Worm (Caenorhabditis elegans) whole organism, late embryonic: ENCODE results near the gene C50E3.9.

Experiments
- C08G9.2 ChIP-seq: sonication (generic microtip); optimal IDR thresholded peaks from 2 replicates; lab custom pipeline; 2016; ENCODE audit warnings: mild to moderate bottlenecking, missing genetic modification characterization, moderate library complexity, missing compliant biosample characterization
- K09A11.1 ChIP-seq: sonication (generic microtip); optimal IDR thresholded peaks from 2 replicates; lab custom pipeline; 2017; ENCODE audit warnings: antibody characterized with exemption, mild to moderate bottlenecking, missing genetic modification characterization, missing compliant biosample characterization; ENCODE audit not compliant: insufficient read depth
- ama-1 ChIP-seq: fragments of 150-350 bp; optimal IDR thresholded peaks from 2 replicates; lab custom pipeline; 2014
- ceh-2 ChIP-seq: sonication (generic microtip); optimal IDR thresholded peaks from 2 replicates; lab custom pipeline; 2016; ENCODE audit warnings: missing genotype, missing genetic modification characterization, missing compliant biosample characterization
- ceh-30 ChIP-seq: fragments of 150-350 bp; optimal IDR thresholded peaks from 2 replicates; lab custom pipeline; 2014; ENCODE audit warnings: missing biosample characterization, missing genetic modification characterization
- ceh-34 ChIP-seq: sonication (generic microtip); optimal IDR thresholded peaks from 2 replicates; lab custom pipeline; 2016; ENCODE audit warnings: mild to moderate bottlenecking, missing genetic modification characterization, missing compliant biosample characterization
- elt-2 ChIP-seq: sonication (generic microtip); optimal IDR thresholded peaks from 2 replicates; lab custom pipeline; 2016; ENCODE audit warnings: missing genetic modification reagents, missing genetic modification characterization, missing compliant biosample characterization
- fkh-6 ChIP-seq: sonication (generic microtip); optimal IDR thresholded peaks from 2 replicates; lab custom pipeline; 2016; ENCODE audit warnings: missing genetic modification characterization, missing compliant biosample characterization
- madf-2 ChIP-seq: sonication (generic microtip); optimal IDR thresholded peaks from 2 replicates; lab custom pipeline; 2017; ENCODE audit warnings: missing genetic modification characterization, missing compliant biosample characterization
- pqm-1 ChIP-seq: sonication (generic microtip); optimal IDR thresholded peaks from 2 replicates; lab custom pipeline; 2016; ENCODE audit warnings: missing genetic modification characterization, missing compliant biosample characterization
- pros-1 ChIP-seq: fragments of 150-350 bp; optimal IDR thresholded peaks from 2 replicates; lab custom pipeline; 2014; ENCODE audit warnings: missing biosample characterization, missing genetic modification reagents, missing genetic modification characterization
- sox-4 ChIP-seq: sonication (generic microtip); optimal IDR thresholded peaks from 2 replicates; lab custom pipeline; 2017; ENCODE audit warnings: mild to moderate bottlenecking, missing genetic modification characterization, inconsistent platforms, missing compliant biosample characterization
- tbx-2 ChIP-seq: sonication (generic microtip); optimal IDR thresholded peaks from 2 replicates; lab custom pipeline; 2016; ENCODE audit warnings: missing genetic modification characterization, missing compliant biosample characterization
- tbx-7 ChIP-seq: sonication (generic microtip); optimal IDR thresholded peaks from 2 replicates; lab custom pipeline; 2016; ENCODE audit warnings: missing genotype, missing genetic modification characterization, missing compliant biosample characterization

DNA sequence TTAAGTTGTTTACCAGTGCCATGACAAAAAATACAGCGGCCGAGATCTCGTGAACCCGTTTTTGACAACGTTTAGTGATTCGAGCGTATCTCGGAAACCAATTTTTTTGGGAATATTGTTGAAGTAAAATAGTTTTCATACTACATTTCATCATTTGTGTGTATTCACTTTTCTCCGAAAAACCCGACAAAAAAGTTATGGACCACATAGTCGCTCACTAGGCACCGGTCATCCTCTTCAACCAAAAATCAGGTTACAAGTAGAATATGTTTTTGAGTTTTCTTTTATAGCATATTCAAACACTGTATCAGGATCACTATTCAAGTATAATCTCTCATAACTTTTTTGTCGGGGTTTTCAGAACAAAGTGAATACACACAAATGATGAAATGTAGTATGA is 41.7 kb upstream of the C50E3.9 start:
- TF ChIP-seq ceh-2 (no peak), elt-2 (tag; lab: Kevin White, UChicago) (no peak), pros-1 (tag; lab: Kevin White, UChicago) (no peak), K09A11.1 (tag; lab: Kevin White, UChicago) (no peak), ama-1 (lab: Kevin White, UChicago) (no peak), ceh-30 (tag; lab: Kevin White, UChicago) (no peak), tbx-7 (no peak), sox-4 (tag; lab: Kevin White, UChicago) (no peak), ceh-34 (tag; lab: Kevin White, UChicago) (no peak), madf-2 (tag; lab: Kevin White, UChicago) (no peak), pqm-1 (tag; lab: Kevin White, UChicago) (no peak), C08G9.2 (no peak), tbx-2 (no peak), fkh-6 (tag; lab: Kevin White, UChicago) (no peak)
